Worm (Caenorhabditis elegans) whole organism, young adult: ENCODE data around the gene srh-136.

ENCODE experiments used
- B0035.1 ChIP-seq: sonication (generic microtip); optimal IDR thresholded peaks from 2 replicates; lab custom pipeline; 2016; ENCODE audit warnings: missing genetic modification characterization, mild to moderate bottlenecking, missing compliant biosample characterization, missing genotype, missing genetic modification reagents
- C17E4.6 ChIP-seq: fragments of 200-800 bp; sonication (Bioruptor generic); IDR thresholded peaks from 2 replicates; pipeline ENCODE4 v1.3.6; 2022; ENCODE audit warnings: missing genetic modification reagents, missing genetic modification characterization, missing compliant biosample characterization
- F10E7.11 ChIP-seq: sonication (generic microtip); optimal IDR thresholded peaks from 2 replicates; lab custom pipeline; 2017; ENCODE audit warnings: mild to moderate bottlenecking, missing genetic modification characterization, moderate library complexity, missing compliant biosample characterization
- K12H6.12 ChIP-seq: fragments of 200-800 bp; sonication (Bioruptor generic); optimal IDR thresholded peaks from 2 replicates; lab custom pipeline; 2018; ENCODE audit warnings: mild to moderate bottlenecking, missing genetic modification characterization, missing compliant biosample characterization
- Y79H2A.3 ChIP-seq: fragments of 200-800 bp; sonication (Bioruptor generic); conservative IDR thresholded peaks from 2 replicates; pipeline ENCODE4 v1.3.6; 2022; ENCODE audit warnings: missing genetic modification reagents, missing genetic modification characterization, missing compliant biosample characterization
- ZK185.1 ChIP-seq: sonication (generic microtip); optimal IDR thresholded peaks from 2 replicates; lab custom pipeline; 2016; ENCODE audit warnings: mild to moderate bottlenecking, missing genetic modification characterization, missing compliant biosample characterization; ENCODE audit not compliant: poor library complexity, severe bottlenecking
- ama-1 ChIP-seq, 3 experiments: fragments of 150-350 bp in 1 of 3; sonication (generic microtip) in 2 of 3; optimal IDR thresholded peaks; 2 replicates each; lab custom pipeline; 2014 to 2018; ENCODE audit warnings: missing biosample characterization in 2 of 3, missing genetic modification characterization in 2 of 3, missing genetic modification reagents in 2 of 3
- aptf-2 ChIP-seq: fragments of 200-800 bp; sonication (Bioruptor generic); conservative IDR thresholded peaks from 2 replicates; pipeline ENCODE4 v1.3.6; 2022; ENCODE audit warnings: missing genetic modification reagents, missing genetic modification characterization, missing compliant biosample characterization
- athp-1 ChIP-seq: sonication (generic microtip); optimal IDR thresholded peaks from 2 replicates; lab custom pipeline; 2017; ENCODE audit warnings: mild to moderate bottlenecking, missing genetic modification characterization, missing compliant biosample characterization
- attf-3 ChIP-seq: fragments of 200-800 bp; sonication (Bioruptor generic); conservative IDR thresholded peaks from 2 replicates; pipeline ENCODE4 v1.3.6; 2022; ENCODE audit warnings: missing genetic modification reagents, missing genetic modification characterization, missing compliant biosample characterization
- attf-5 ChIP-seq: fragments of 200-800 bp; sonication (Bioruptor generic); optimal IDR thresholded peaks from 2 replicates; lab custom pipeline; 2018; ENCODE audit warnings: mild to moderate bottlenecking, missing genetic modification characterization, missing compliant biosample characterization
- bed-2 ChIP-seq: fragments of 200-800 bp; sonication (Bioruptor generic); IDR thresholded peaks from 2 replicates; pipeline ENCODE4 v1.3.6; 2022; ENCODE audit warnings: missing genetic modification reagents, missing genetic modification characterization, missing compliant biosample characterization
- cebp-2 ChIP-seq: fragments of 200-800 bp; sonication (Bioruptor generic); IDR thresholded peaks from 2 replicates; pipeline ENCODE4 v1.3.6; 2022; ENCODE audit warnings: missing genetic modification characterization, missing compliant biosample characterization
- ceh-40 ChIP-seq: fragments of 200-800 bp; sonication (Bioruptor generic); IDR thresholded peaks from 2 replicates; pipeline ENCODE4 v1.3.6; 2022; ENCODE audit warnings: missing genetic modification characterization, missing compliant biosample characterization
- ceh-79 ChIP-seq: sonication (generic microtip); optimal IDR thresholded peaks from 2 replicates; lab custom pipeline; 2017; ENCODE audit warnings: mild to moderate bottlenecking, missing genetic modification characterization, missing compliant biosample characterization
- ceh-91 ChIP-seq: fragments of 200-800 bp; sonication (Bioruptor generic); IDR thresholded peaks from 2 replicates; pipeline ENCODE4 v1.3.6; 2022; ENCODE audit warnings: missing genetic modification reagents, missing genetic modification characterization, missing compliant biosample characterization
- dpff-1 ChIP-seq: sonication (generic microtip); optimal IDR thresholded peaks from 2 replicates; lab custom pipeline; 2017; ENCODE audit warnings: mild to moderate bottlenecking, missing genetic modification characterization, missing compliant biosample characterization
- ekl-4 ChIP-seq: fragments of 200-800 bp; sonication (Bioruptor generic); IDR thresholded peaks from 2 replicates; pipeline ENCODE4 v1.3.6; 2022; ENCODE audit warnings: missing genetic modification reagents, missing genetic modification characterization, missing compliant biosample characterization
- him-1 ChIP-seq: sonication (generic microtip); optimal IDR thresholded peaks from 2 replicates; lab custom pipeline; 2016; ENCODE audit warnings: missing genotype, missing genetic modification reagents, missing genetic modification characterization, missing compliant biosample characterization
- hlh-26 ChIP-seq: fragments of 200-800 bp; sonication (Bioruptor generic); conservative IDR thresholded peaks from 2 replicates; pipeline ENCODE4 v1.3.6; 2022; ENCODE audit warnings: missing genetic modification reagents, missing genetic modification characterization, missing compliant biosample characterization
- hsf-1 ChIP-seq: fragments of 200-800 bp; sonication (Bioruptor generic); IDR thresholded peaks from 2 replicates; pipeline ENCODE4 v1.3.6; 2022; ENCODE audit warnings: missing genetic modification reagents, missing genetic modification characterization, missing compliant biosample characterization
- lag-1 ChIP-seq: fragments of 200-800 bp; sonication (Bioruptor generic); IDR thresholded peaks from 2 replicates; pipeline ENCODE4 v1.3.6; 2022; ENCODE audit warnings: missing genetic modification reagents, missing genetic modification characterization, missing compliant biosample characterization
- let-526 ChIP-seq: fragments of 200-800 bp; sonication (Bioruptor generic); IDR thresholded peaks from 2 replicates; pipeline ENCODE4 v1.3.6; 2022; ENCODE audit warnings: missing genetic modification reagents, missing genetic modification characterization, missing compliant biosample characterization
- lir-1 ChIP-seq: fragments of 200-800 bp; sonication (Bioruptor generic); conservative IDR thresholded peaks from 2 replicates; pipeline ENCODE4 v1.3.6; 2022; ENCODE audit warnings: missing genetic modification reagents, missing genetic modification characterization, missing compliant biosample characterization
- lsy-27 ChIP-seq: sonication (generic microtip); optimal IDR thresholded peaks from 2 replicates; lab custom pipeline; 2017; ENCODE audit warnings: missing genetic modification characterization, mild to moderate bottlenecking, missing compliant biosample characterization, antibody characterized with exemption, missing genotype, borderline replicate concordance; ENCODE audit not compliant: insufficient read depth
- madf-10 ChIP-seq: sonication (generic microtip); optimal IDR thresholded peaks from 2 replicates; lab custom pipeline; 2016; ENCODE audit warnings: mild to moderate bottlenecking, missing genetic modification characterization, missing compliant biosample characterization
- mel-28 ChIP-seq: sonication (generic microtip); optimal IDR thresholded peaks from 2 replicates; lab custom pipeline; 2016; ENCODE audit warnings: borderline replicate concordance, mild to moderate bottlenecking, missing genetic modification characterization, missing compliant biosample characterization
- nhr-120 ChIP-seq: fragments of 200-800 bp; sonication (Bioruptor generic); IDR thresholded peaks from 2 replicates; pipeline ENCODE4 v1.3.6; 2022; ENCODE audit warnings: missing genetic modification characterization, missing compliant biosample characterization
- nhr-90 ChIP-seq: sonication (generic microtip); optimal IDR thresholded peaks from 2 replicates; lab custom pipeline; 2016; ENCODE audit warnings: missing genotype, mild to moderate bottlenecking, missing genetic modification characterization, missing compliant biosample characterization
- rec-8 ChIP-seq, 2 experiments: sonication (generic microtip); optimal IDR thresholded peaks; 2 replicates each; lab custom pipeline; 2016; ENCODE audit warnings: mild to moderate bottlenecking in 2 of 2, missing genetic modification characterization in 2 of 2, missing genetic modification reagents in 2 of 2, missing genotype in 2 of 2, missing biosample characterization in 1 of 2, missing compliant biosample characterization in 1 of 2, moderate library complexity in 1 of 2
- sdz-38 ChIP-seq: sonication (generic microtip); optimal IDR thresholded peaks from 2 replicates; lab custom pipeline; 2016; ENCODE audit warnings: missing genotype, missing genetic modification characterization, missing compliant biosample characterization
- sea-2 ChIP-seq: fragments of 200-800 bp; sonication (Bioruptor generic); IDR thresholded peaks from 2 replicates; pipeline ENCODE4 v1.3.6; 2022; ENCODE audit warnings: missing genetic modification characterization, missing compliant biosample characterization
- snpc-1.1 ChIP-seq: sonication (generic microtip); optimal IDR thresholded peaks from 2 replicates; lab custom pipeline; 2017; ENCODE audit warnings: missing genetic modification characterization, mild to moderate bottlenecking, missing compliant biosample characterization, antibody characterized with exemption, moderate library complexity, missing genotype, missing genetic modification reagents; ENCODE audit not compliant: insufficient read depth
- snpc-1.3 ChIP-seq: sonication (generic microtip); optimal IDR thresholded peaks from 2 replicates; lab custom pipeline; 2017; ENCODE audit warnings: missing genetic modification characterization, mild to moderate bottlenecking, missing compliant biosample characterization, antibody characterized with exemption, moderate library complexity, missing genotype, missing genetic modification reagents; ENCODE audit not compliant: insufficient read depth
- snpc-4 ChIP-seq, 5 experiments: fragments of 150-350 bp in 1 of 5; sonication (generic microtip) in 4 of 5; optimal IDR thresholded peaks; 2 replicates each; lab custom pipeline; 2014 to 2018; ENCODE audit warnings: missing genetic modification characterization in 5 of 5, missing biosample characterization in 3 of 5, antibody characterized with exemption in 2 of 5, mild to moderate bottlenecking in 2 of 5, missing compliant biosample characterization in 2 of 5, missing genotype in 2 of 5, moderate library complexity in 2 of 5, missing genetic modification reagents in 1 of 5
- unc-130 ChIP-seq: sonication (generic microtip); optimal IDR thresholded peaks from 2 replicates; lab custom pipeline; 2016; ENCODE audit warnings: missing genetic modification reagents, missing genetic modification characterization, missing compliant biosample characterization
- unc-62 ChIP-seq: fragments of 150-350 bp; optimal IDR thresholded peaks from 2 replicates; lab custom pipeline; 2014; ENCODE audit warnings: missing biosample characterization, missing genetic modification reagents, missing genetic modification characterization
- xnd-1 ChIP-seq: sonication (generic microtip); optimal IDR thresholded peaks from 2 replicates; lab custom pipeline; 2016; ENCODE audit warnings: missing genotype, missing genetic modification reagents, missing genetic modification characterization, missing compliant biosample characterization
- zim-3 ChIP-seq: sonication (generic microtip); optimal IDR thresholded peaks from 2 replicates; lab custom pipeline; 2017; ENCODE audit warnings: mild to moderate bottlenecking, missing genetic modification characterization, moderate library complexity, missing compliant biosample characterization
- ztf-18 ChIP-seq: sonication (generic microtip); optimal IDR thresholded peaks from 2 replicates; lab custom pipeline; 2016; ENCODE audit warnings: missing genotype, mild to moderate bottlenecking, missing genetic modification characterization, missing compliant biosample characterization
- ztf-26 ChIP-seq: sonication (generic microtip); optimal IDR thresholded peaks from 2 replicates; lab custom pipeline; 2017; ENCODE audit warnings: missing genetic modification characterization, missing compliant biosample characterization
- ztf-3 ChIP-seq: fragments of 200-800 bp; sonication (Bioruptor generic); optimal IDR thresholded peaks from 2 replicates; lab custom pipeline; 2018; ENCODE audit warnings: mild to moderate bottlenecking, missing genetic modification characterization, missing compliant biosample characterization
- ztf-6 ChIP-seq: fragments of 200-800 bp; sonication (Bioruptor generic); IDR thresholded peaks from 2 replicates; pipeline ENCODE4 v1.3.6; 2022; ENCODE audit warnings: missing genetic modification reagents, missing genetic modification characterization, missing compliant biosample characterization

srh-136 gene

ce11 chrV:16527796-16528195 lies 30.4 kb upstream of the srh-136 start, which contains the start of gene F36D3.16:
Gene F36D3.16, plus strand, starts transcription at chrV:16528096.
- TF ChIP-seq athp-1 (tag; lab: Kevin White, UChicago), result no peak
- TF ChIP-seq ztf-3 (GFP tag; lab: Kevin White, UChicago), result no peak
- TF ChIP-seq zim-3 (tag; lab: Kevin White, UChicago), result no peak
- TF ChIP-seq ekl-4 (GFP tag; lab: Robert Waterston, UW), result no peak
- TF ChIP-seq nhr-90, result no peak
- TF ChIP-seq bed-2, result no peak
- TF ChIP-seq dpff-1, result no peak
- no peak for TF ChIP-seq lir-1 (GFP tag; lab: Robert Waterston, UW)
- no peak for TF ChIP-seq lsy-27 (tag; lab: Kevin White, UChicago)
- TF ChIP-seq K12H6.12 (tag; lab: Kevin White, UChicago), result no peak
- no peak for TF ChIP-seq hlh-26 (GFP tag; lab: Robert Waterston, UW)
- TF ChIP-seq snpc-4 (GFP tag; optimal IDR thresholded peaks at IDR 0.05; lab: Kevin White, UChicago), result no peak
- TF ChIP-seq snpc-4 (tag; optimal IDR thresholded peaks at IDR 0.05; lab: Kevin White, UChicago), result no peak
- TF ChIP-seq ceh-79 (tag; lab: Kevin White, UChicago), result no peak
- TF ChIP-seq ZK185.1, result no peak
- TF ChIP-seq sdz-38 (tag; lab: Kevin White, UChicago), result no peak
- no peak for TF ChIP-seq ceh-40 (GFP tag; lab: Robert Waterston, UW)

ce11 chrV:16526858-16527257 lies 29.5 kb upstream of the srh-136 start, which contains the start of gene F36D3.8:
Gene F36D3.8, plus strand, starts transcription at chrV:16527158.
- no peak for TF ChIP-seq unc-130 (GFP tag; lab: Kevin White, UChicago)
- TF ChIP-seq ekl-4 (GFP tag; lab: Robert Waterston, UW), result no peak
- TF ChIP-seq sdz-38 (tag; lab: Kevin White, UChicago), result no peak
- no peak for TF ChIP-seq attf-5 (GFP tag; lab: Kevin White, UChicago)
- TF ChIP-seq, all 124 proteins: peak for 0

ce11 chrV:16522242-16522641 lies 24.8 kb upstream of the srh-136 start, which contains the start of gene srw-34:
Gene srw-34, minus strand, starts transcription at chrV:16522342.
- no peak for TF ChIP-seq snpc-1.1 (tag; lab: Kevin White, UChicago)
- TF ChIP-seq let-526 (GFP tag; lab: Robert Waterston, UW), result no peak
- no peak for TF ChIP-seq sea-2 (GFP tag; lab: Robert Waterston, UW)
- no peak for TF ChIP-seq mel-28 (tag; lab: Kevin White, UChicago)
- TF ChIP-seq attf-3, result no peak
- TF ChIP-seq B0035.1 (tag; lab: Kevin White, UChicago), result no peak
- TF ChIP-seq him-1 (tag; lab: Kevin White, UChicago), result no peak
- TF ChIP-seq ztf-18 (tag; lab: Kevin White, UChicago), result no peak
- no peak for TF ChIP-seq unc-62 (GFP tag; lab: Kevin White, UChicago)
- no peak for TF ChIP-seq ceh-79 (tag; lab: Kevin White, UChicago)
- no peak for TF ChIP-seq ztf-26
- TF ChIP-seq xnd-1 (tag; lab: Kevin White, UChicago), result no peak
- no peak for TF ChIP-seq cebp-2 (GFP tag; lab: Robert Waterston, UW)
- no peak for TF ChIP-seq aptf-2 (GFP tag; lab: Robert Waterston, UW)
- TF ChIP-seq madf-10, result no peak
- TF ChIP-seq Y79H2A.3 (GFP tag; lab: Robert Waterston, UW), result no peak

- TF ChIP-seq snpc-4 (GFP tag; optimal IDR thresholded peaks at IDR 0.05; lab: Kevin White, UChicago), result no peak
- TF ChIP-seq snpc-4 (tag; optimal IDR thresholded peaks at IDR 0.05; lab: Kevin White, UChicago), result no peak
- TF ChIP-seq ceh-91 (GFP tag; lab: Robert Waterston, UW), result no peak
- no peak for TF ChIP-seq hsf-1 (GFP tag; lab: Robert Waterston, UW)
- no peak for TF ChIP-seq lag-1 (GFP tag; lab: Robert Waterston, UW)
- TF ChIP-seq xnd-1 (tag; lab: Kevin White, UChicago), result no peak
- TF ChIP-seq rec-8 (tag; optimal IDR thresholded peaks at IDR 0.05; lab: Kevin White, UChicago), result no peak
- no peak for TF ChIP-seq ceh-40 (GFP tag; lab: Robert Waterston, UW)
- no peak for TF ChIP-seq snpc-1.3 (tag; lab: Kevin White, UChicago)
- no peak for TF ChIP-seq C17E4.6 (GFP tag; lab: Robert Waterston, UW)
- no peak for TF ChIP-seq F10E7.11 (tag; lab: Kevin White, UChicago)
- TF ChIP-seq nhr-120 (GFP tag; lab: Robert Waterston, UW), result no peak
- TF ChIP-seq ztf-6 (GFP tag; lab: Robert Waterston, UW), result no peak
- no peak for TF ChIP-seq ama-1 (optimal IDR thresholded peaks at IDR 0.05; lab: Kevin White, UChicago)
- no peak for TF ChIP-seq ama-1 (GFP tag; optimal IDR thresholded peaks at IDR 0.05; lab: Kevin White, UChicago)
Observed at ce11 chrV:16517619-16518018, 20.2 kb upstream of the srh-136 start, which contains the start of gene F36D3.4. Gene F36D3.4, minus strand, starts transcription at chrV:16517719.
